Fruit fly (Drosophila melanogaster) whole organism, embryonic: ENCODE results near the gene CheB38b.

Experiments used
- CG11695 ChIP-seq: fragments of 200-800 bp; sonication (Bioruptor generic); IDR thresholded peaks from 3 replicates; pipeline ENCODE4 v1.3.6; 2022; ENCODE audit warnings: missing biosample characterization, missing genetic modification characterization
- CG14667 ChIP-seq: fragments of 200-800 bp; sonication (Bioruptor generic); IDR thresholded peaks from 2 replicates; pipeline ENCODE4 v1.3.6; 2022; ENCODE audit warnings: missing biosample characterization, missing genetic modification characterization
- CG9215 ChIP-seq: fragments of 200-800 bp; sonication (Bioruptor generic); IDR thresholded peaks from 2 replicates; pipeline ENCODE4 v1.3.6; 2022; ENCODE audit warnings: missing biosample characterization, missing genetic modification characterization
- Fer3 ChIP-seq: fragments of 200-800 bp; sonication (Bioruptor generic); optimal IDR thresholded peaks from 2 replicates; lab custom pipeline; 2018; ENCODE audit warnings: missing biosample characterization, mild to moderate bottlenecking, missing genetic modification characterization, moderate library complexity
- Lim3 ChIP-seq: fragments of 200-800 bp; sonication (Bioruptor generic); IDR thresholded peaks from 2 replicates; pipeline ENCODE4 v1.3.6; 2022; ENCODE audit warnings: missing biosample characterization, missing genetic modification characterization
- gcm2 ChIP-seq: fragments of 200-800 bp; sonication (Bioruptor generic); optimal IDR thresholded peaks from 2 replicates; lab custom pipeline; 2016; ENCODE audit warnings: missing biosample characterization, missing genetic modification characterization
- h ChIP-seq: fragments of >200 bp; optimal IDR thresholded peaks from 2 replicates; lab custom pipeline; 2017
- lilli ChIP-seq: fragments of 200-800 bp; sonication (Bioruptor generic); optimal IDR thresholded peaks from 3 replicates; lab custom pipeline; 2016; ENCODE audit warnings: missing biosample characterization, missing genetic modification characterization
- mam ChIP-seq: fragments of 200-800 bp; sonication (Bioruptor generic); optimal IDR thresholded peaks from 3 replicates; lab custom pipeline; 2016; ENCODE audit warnings: missing biosample characterization, missing genetic modification characterization
- schlank ChIP-seq: fragments of 200-800 bp; sonication (Bioruptor generic); optimal IDR thresholded peaks from 2 replicates; lab custom pipeline; 2018; ENCODE audit warnings: missing biosample characterization, mild to moderate bottlenecking, missing genetic modification characterization
- zfh2 ChIP-seq: fragments of 200-800 bp; sonication (Bioruptor generic); optimal IDR thresholded peaks from 2 replicates; lab custom pipeline; 2016; ENCODE audit warnings: missing biosample characterization, missing genetic modification characterization

dm6 chr2L:20783908-20784307 is 33.2 kb downstream of the CheB38b start:
- TF ChIP-seq CG11695 (GFP tag; lab: Robert Waterston, UW) (no peak), Fer3 (tag; lab: Kevin White, UChicago) (no peak), CG14667 (GFP tag; lab: Robert Waterston, UW) (no peak), mam (GFP tag; lab: Kevin White, UChicago) (no peak), gcm2 (GFP tag; lab: Kevin White, UChicago) (no peak), schlank (tag; lab: Kevin White, UChicago) (no peak), zfh2 (GFP tag; lab: Kevin White, UChicago) (no peak), lilli (GFP tag; lab: Kevin White, UChicago) (no peak), CG9215 (GFP tag; lab: Robert Waterston, UW) (no peak), h (no peak), Lim3 (GFP tag; lab: Robert Waterston, UW) (no peak)
